Worm (Caenorhabditis elegans) whole organism, L2 larva: ENCODE data around the gene W02B12.1.

Experiments used
- C34F6.9 ChIP-seq: fragments of 150-350 bp; optimal IDR thresholded peaks from 2 replicates; lab custom pipeline; 2014; ENCODE audit warnings: missing biosample characterization, missing genetic modification characterization
- aly-2 ChIP-seq: fragments of 150-350 bp; optimal IDR thresholded peaks from 2 replicates; lab custom pipeline; 2014; ENCODE audit warnings: missing biosample characterization, missing genetic modification characterization
- ama-1 ChIP-seq: fragments of 150-350 bp; optimal IDR thresholded peaks from 2 replicates; lab custom pipeline; 2018; ENCODE audit warnings: inconsistent platforms
- dmd-4 ChIP-seq: sonication (generic microtip); optimal IDR thresholded peaks from 2 replicates; lab custom pipeline; 2017; ENCODE audit warnings: missing biosample characterization, missing genetic modification characterization
- egl-27 ChIP-seq: sonication (generic microtip); optimal IDR thresholded peaks from 3 replicates; lab custom pipeline; 2017; ENCODE audit warnings: missing biosample characterization, missing genetic modification reagents, missing genetic modification characterization
- elt-1 ChIP-seq: fragments of 150-350 bp; optimal IDR thresholded peaks from 2 replicates; lab custom pipeline; 2014; ENCODE audit warnings: missing biosample characterization, missing genetic modification characterization
- elt-3 ChIP-seq: sonication (generic microtip); optimal IDR thresholded peaks from 2 replicates; lab custom pipeline; 2017; ENCODE audit warnings: missing biosample characterization, missing genetic modification characterization
- lin-13 ChIP-seq: fragments of 150-350 bp; optimal IDR thresholded peaks from 2 replicates; lab custom pipeline; 2014; ENCODE audit warnings: missing biosample characterization, missing genetic modification reagents, missing genetic modification characterization
- lsy-2 ChIP-seq, 2 experiments: fragments of 150-350 bp in 1 of 2; sonication (generic microtip) in 1 of 2; optimal IDR thresholded peaks; 2 replicates each; lab custom pipeline; 2014 to 2017; ENCODE audit warnings: missing biosample characterization in 2 of 2, missing genetic modification characterization in 2 of 2
- nhr-12 ChIP-seq: fragments of 150-350 bp; optimal IDR thresholded peaks from 2 replicates; lab custom pipeline; 2014; ENCODE audit warnings: missing biosample characterization, missing genetic modification characterization
- nhr-237 ChIP-seq: fragments of 150-350 bp; optimal IDR thresholded peaks from 2 replicates; lab custom pipeline; 2014; ENCODE audit warnings: missing biosample characterization, missing genetic modification characterization
- snpc-4 ChIP-seq: fragments of 150-350 bp; optimal IDR thresholded peaks from 2 replicates; lab custom pipeline; 2014; ENCODE audit warnings: missing biosample characterization, missing genetic modification characterization
- unc-62 ChIP-seq: fragments of 150-350 bp; optimal IDR thresholded peaks from 2 replicates; lab custom pipeline; 2014; ENCODE audit warnings: missing biosample characterization, missing genetic modification reagents, missing genetic modification characterization
- ztf-4 ChIP-seq: fragments of 150-350 bp; optimal IDR thresholded peaks from 2 replicates; lab custom pipeline; 2014; ENCODE audit warnings: missing biosample characterization, missing genetic modification characterization

DNA sequence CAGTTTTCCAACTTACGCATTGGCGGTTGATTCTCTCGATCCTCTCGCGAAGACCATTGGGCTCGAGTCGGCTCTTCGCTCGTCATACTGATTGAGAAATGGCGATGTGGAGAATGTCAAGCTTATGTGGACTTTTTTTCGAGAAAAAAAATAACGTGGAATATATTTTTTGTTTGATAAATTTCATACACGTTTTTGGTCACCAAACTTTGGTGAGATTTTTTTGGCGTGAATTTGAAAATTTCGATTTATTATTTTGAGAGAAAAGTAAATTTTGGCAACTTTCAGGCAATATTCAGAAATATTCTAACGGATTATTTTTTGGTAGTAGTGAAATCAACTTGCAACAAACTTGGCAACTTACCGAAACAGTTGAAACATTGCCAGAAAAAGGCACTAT, 30.3 kb downstream of the W02B12.1 start, which contains the start of gene W02B12.12:
- TF ChIP-seq snpc-4 (tag; lab: Kevin White, UChicago), result no peak
- no peak for TF ChIP-seq ztf-4 (tag; lab: Kevin White, UChicago)
- TF ChIP-seq lin-13 (GFP tag; lab: Kevin White, UChicago), result no peak
- no peak for TF ChIP-seq dmd-4 (tag; lab: Kevin White, UChicago)
- no peak for TF ChIP-seq elt-1
- no peak for TF ChIP-seq unc-62
- no peak for TF ChIP-seq nhr-237 (tag; lab: Kevin White, UChicago)
- TF ChIP-seq ama-1 (lab: Kevin White, UChicago), result no peak
- TF ChIP-seq elt-3, result no peak
- TF ChIP-seq nhr-12 (tag; lab: Kevin White, UChicago), result no peak
- no peak for TF ChIP-seq aly-2 (tag; lab: Kevin White, UChicago)
- no peak for TF ChIP-seq C34F6.9 (tag; lab: Kevin White, UChicago)
- no peak for TF ChIP-seq egl-27 (tag; lab: Kevin White, UChicago)
- TF ChIP-seq lsy-2 (tag; optimal IDR thresholded peaks at IDR 0.05; lab: Kevin White, UChicago), result no peak
